Fruit fly (Drosophila melanogaster) whole organism, embryonic: ENCODE measurements around the gene Hel25E.

ENCODE experiments used
- Atf6 ChIP-seq: fragments of 200-800 bp; sonication (Bioruptor generic); IDR thresholded peaks from 2 replicates; pipeline ENCODE4 v1.3.6; 2022; ENCODE audit warnings: missing biosample characterization, missing genetic modification characterization
- CG18764 ChIP-seq: fragments of 200-800 bp; sonication (Bioruptor generic); optimal IDR thresholded peaks from 3 replicates; lab custom pipeline; 2016; ENCODE audit warnings: missing biosample characterization, missing genetic modification characterization
- CG2199 ChIP-seq: fragments of 200-800 bp; sonication (Bioruptor generic); IDR thresholded peaks from 3 replicates; pipeline ENCODE4 v1.3.6; 2022; ENCODE audit warnings: missing biosample characterization, missing genetic modification characterization
- CG30020 ChIP-seq: fragments of 200-800 bp; optimal IDR thresholded peaks from 2 replicates; lab custom pipeline; 2019; ENCODE audit warnings: missing biosample characterization, mild to moderate bottlenecking, missing genetic modification characterization, moderate library complexity
- CG3163 ChIP-seq: fragments of 200-800 bp; sonication (Bioruptor generic); optimal IDR thresholded peaks from 3 replicates; lab custom pipeline; 2016; ENCODE audit warnings: missing biosample characterization, missing genetic modification characterization
- Myb ChIP-seq: fragments of 200-800 bp; sonication (Bioruptor generic); optimal IDR thresholded peaks from 2 replicates; lab custom pipeline; 2016; ENCODE audit warnings: missing biosample characterization, missing genetic modification characterization
- ab ChIP-seq: fragments of 200-800 bp; sonication (Bioruptor generic); optimal IDR thresholded peaks from 2 replicates; lab custom pipeline; 2016; ENCODE audit warnings: missing biosample characterization, missing genetic modification characterization
- corto ChIP-seq: fragments of 200-800 bp; sonication (Bioruptor generic); optimal IDR thresholded peaks from 2 replicates; lab custom pipeline; 2016; ENCODE audit warnings: missing biosample characterization, mild to moderate bottlenecking, missing genetic modification characterization, moderate library complexity
- kah ChIP-seq: fragments of 200-800 bp; sonication (Bioruptor generic); optimal IDR thresholded peaks from 2 replicates; lab custom pipeline; 2018; ENCODE audit warnings: missing biosample characterization, mild to moderate bottlenecking, missing genetic modification characterization
- ssp ChIP-seq: fragments of 200-800 bp; sonication (Bioruptor generic); IDR thresholded peaks from 2 replicates; pipeline ENCODE4 v1.3.6; 2022; ENCODE audit warnings: missing biosample characterization, missing genetic modification characterization
- zen ChIP-seq: fragments of 200-800 bp; sonication (Bioruptor generic); optimal IDR thresholded peaks from 3 replicates; lab custom pipeline; 2018; ENCODE audit warnings: missing biosample characterization, mild to moderate bottlenecking, missing genetic modification characterization, moderate library complexity

DNA sequence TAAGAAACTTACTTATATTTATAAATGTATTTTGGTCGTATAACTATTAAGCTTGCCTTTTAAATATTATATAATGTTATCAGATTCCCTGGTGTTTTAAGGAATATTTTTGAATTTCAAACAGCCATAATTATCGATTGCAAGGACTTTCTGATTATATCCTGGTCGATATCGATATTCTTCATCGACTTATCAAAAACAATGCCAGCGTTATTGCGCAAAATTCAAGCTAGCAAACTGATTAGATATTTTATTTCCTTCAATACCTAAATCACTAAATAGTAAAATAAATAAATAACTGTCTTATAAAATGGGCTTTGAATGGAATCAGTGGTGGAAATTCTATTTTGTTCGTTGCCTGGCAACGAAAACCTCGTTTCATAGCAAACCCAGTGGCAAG is 24.7 kb downstream of the Hel25E start, which contains the start of gene CG14020:
- no peak for TF ChIP-seq kah (GFP tag; lab: Kevin White, UChicago)
- no peak for TF ChIP-seq Atf6 (GFP tag; lab: Robert Waterston, UW)
- TF ChIP-seq ssp: no peak
- no peak for TF ChIP-seq corto (GFP tag; lab: Kevin White, UChicago)
- TF ChIP-seq CG18764 (GFP tag; lab: Kevin White, UChicago): no peak
- no peak for TF ChIP-seq CG30020 (tag; lab: Kevin White, UChicago)
- no peak for TF ChIP-seq zen (tag; lab: Kevin White, UChicago)
- no peak for TF ChIP-seq ab
- TF ChIP-seq CG2199: no peak
- TF ChIP-seq Myb (GFP tag; lab: Kevin White, UChicago): no peak
- TF ChIP-seq CG3163 (GFP tag; lab: Kevin White, UChicago): no peak
